Worm (Caenorhabditis elegans): ENCODE results near the gene Y54E2A.8.

DNA sequence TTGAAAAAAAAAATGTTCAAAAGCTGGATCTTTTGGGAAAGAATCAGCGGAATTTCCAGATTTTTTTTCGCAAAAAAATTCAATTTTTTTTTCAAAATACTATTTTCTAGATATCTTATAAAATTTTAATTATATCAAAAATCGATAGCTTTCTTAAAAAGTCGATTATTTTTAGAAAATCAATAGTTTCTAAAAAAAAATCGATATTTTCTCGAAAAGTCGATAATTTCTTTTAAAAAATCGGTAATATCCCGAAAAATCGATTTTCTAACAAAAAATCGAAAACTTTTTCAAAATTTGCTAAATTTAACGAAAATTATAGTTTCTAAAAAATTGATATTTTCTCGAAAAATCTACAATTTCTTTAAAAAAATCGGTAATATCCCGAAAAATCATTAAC is 9.3 kb upstream of the Y54E2A.8 start:
- TF ChIP-seq cog-1 (tag; optimal IDR thresholded peaks at IDR 0.05) (no peak), med-1 (GFP tag; optimal IDR thresholded peaks at IDR 0.05; ENCODE audit: insufficient read depth) (no peak), flt-1 (GFP tag; IDR thresholded peaks at IDR 0.05) (no peak), ztf-23 (GFP tag; IDR thresholded peaks at IDR 0.05) (no peak), T22C8.4 (GFP tag; IDR thresholded peaks at IDR 0.05) (no peak), ztf-29 (GFP tag; IDR thresholded peaks at IDR 0.05) (no peak), tab-1 (GFP tag; IDR thresholded peaks at IDR 0.05) (no peak)

Data from whole organism, midembryonic.